Fruit fly (Drosophila melanogaster) whole organism, prepupa: ENCODE results near the gene Tep4.

Experiments used
- Blimp-1 ChIP-seq: fragments of 200-800 bp; sonication (Bioruptor generic); optimal IDR thresholded peaks from 3 replicates; lab custom pipeline; 2017; ENCODE audit warnings: missing biosample characterization, missing genetic modification characterization, mild to moderate bottlenecking, moderate library complexity, missing genetic modification reagents
- CG15336 ChIP-seq: fragments of 200-800 bp; sonication (Bioruptor generic); IDR thresholded peaks from 2 replicates; pipeline ENCODE4 v1.3.6; 2022; ENCODE audit warnings: missing biosample characterization, missing genetic modification characterization
- CG1621 ChIP-seq: fragments of 200-800 bp; sonication (Bioruptor generic); optimal IDR thresholded peaks from 3 replicates; lab custom pipeline; 2018; ENCODE audit warnings: missing biosample characterization, mild to moderate bottlenecking, missing genetic modification characterization
- CG31627 ChIP-seq: fragments of 200-800 bp; sonication (Bioruptor generic); optimal IDR thresholded peaks from 3 replicates; lab custom pipeline; 2016; ENCODE audit warnings: missing biosample characterization, missing genetic modification characterization
- CG34406 ChIP-seq: fragments of 200-800 bp; sonication (Bioruptor generic); optimal IDR thresholded peaks from 3 replicates; lab custom pipeline; 2016; ENCODE audit warnings: missing biosample characterization, missing genetic modification characterization
- CG3919 ChIP-seq: fragments of 200-800 bp; sonication (Bioruptor generic); optimal IDR thresholded peaks from 3 replicates; lab custom pipeline; 2016; ENCODE audit warnings: missing biosample characterization, missing genetic modification characterization
- CG6792 ChIP-seq: fragments of 200-800 bp; sonication (Bioruptor generic); optimal IDR thresholded peaks from 3 replicates; lab custom pipeline; 2016; ENCODE audit warnings: missing biosample characterization, missing genetic modification characterization
- CG6808 ChIP-seq: fragments of 200-800 bp; sonication (Bioruptor generic); optimal IDR thresholded peaks from 3 replicates; lab custom pipeline; 2017; ENCODE audit warnings: missing biosample characterization, missing genetic modification characterization, mild to moderate bottlenecking, moderate library complexity, missing genetic modification reagents
- CG6854 ChIP-seq: fragments of 200-800 bp; sonication (Bioruptor generic); optimal IDR thresholded peaks from 2 replicates; lab custom pipeline; 2017; ENCODE audit warnings: missing biosample characterization, mild to moderate bottlenecking, missing genetic modification characterization
- CG8119 ChIP-seq: fragments of 200-800 bp; sonication (Bioruptor generic); IDR thresholded peaks from 3 replicates; pipeline ENCODE4 v1.3.6; 2022; ENCODE audit warnings: missing biosample characterization, missing genetic modification characterization
- CG8319 ChIP-seq: fragments of 200-800 bp; sonication (Bioruptor generic); optimal IDR thresholded peaks from 3 replicates; lab custom pipeline; 2016; ENCODE audit warnings: missing biosample characterization, missing genetic modification characterization
- CG8632 ChIP-seq: fragments of 200-800 bp; sonication (Bioruptor generic); optimal IDR thresholded peaks from 3 replicates; lab custom pipeline; 2016; ENCODE audit warnings: missing biosample characterization, missing genetic modification characterization
- CG9139 ChIP-seq: fragments of 200-800 bp; sonication (Bioruptor generic); optimal IDR thresholded peaks from 3 replicates; lab custom pipeline; 2017; ENCODE audit warnings: missing biosample characterization, mild to moderate bottlenecking, missing genetic modification characterization
- Eip78C ChIP-seq: fragments of 200-800 bp; sonication (Bioruptor generic); peaks from one replicate; lab custom pipeline; 2016; ENCODE audit warnings: missing biosample characterization, missing genetic modification characterization
- Eip93F ChIP-seq: fragments of 200-800 bp; sonication (Bioruptor generic); optimal IDR thresholded peaks from 2 replicates; lab custom pipeline; 2016; ENCODE audit warnings: missing biosample characterization, mild to moderate bottlenecking, missing genetic modification characterization
- Ets96B ChIP-seq: fragments of 200-800 bp; optimal IDR thresholded peaks from 2 replicates; lab custom pipeline; 2019; ENCODE audit warnings: missing biosample characterization, mild to moderate bottlenecking, missing genetic modification characterization, moderate library complexity
- Gug ChIP-seq: fragments of 200-800 bp; sonication (Bioruptor generic); IDR thresholded peaks from 2 replicates; pipeline ENCODE4 v1.3.6; 2022; ENCODE audit warnings: missing biosample characterization, missing genetic modification characterization
- Hr38 ChIP-seq: sonication (Bioruptor generic); optimal IDR thresholded peaks from 2 replicates; lab custom pipeline; 2016; ENCODE audit warnings: missing biosample characterization, missing genetic modification characterization
- Hr39 ChIP-seq: fragments of 200-800 bp; sonication (Bioruptor generic); optimal IDR thresholded peaks from 2 replicates; lab custom pipeline; 2016; ENCODE audit warnings: missing biosample characterization, missing genetic modification characterization
- Hr4 ChIP-seq: fragments of 200-800 bp; sonication (Bioruptor generic); optimal IDR thresholded peaks from 3 replicates; lab custom pipeline; 2016; ENCODE audit warnings: missing biosample characterization, missing genetic modification characterization
- Lpt ChIP-seq: fragments of 200-800 bp; sonication (Bioruptor generic); optimal IDR thresholded peaks from 3 replicates; lab custom pipeline; 2016; ENCODE audit warnings: missing biosample characterization, missing genetic modification characterization
- Met ChIP-seq: fragments of 200-800 bp; sonication (Bioruptor generic); optimal IDR thresholded peaks from 3 replicates; lab custom pipeline; 2016; ENCODE audit warnings: missing biosample characterization, missing genetic modification characterization
- Smox ChIP-seq: fragments of 200-800 bp; sonication (Bioruptor generic); optimal IDR thresholded peaks from 3 replicates; lab custom pipeline; 2016; ENCODE audit warnings: missing biosample characterization, missing genetic modification characterization
- Sox102F ChIP-seq: fragments of 200-800 bp; sonication (Bioruptor generic); optimal IDR thresholded peaks from 2 replicates; lab custom pipeline; 2016; ENCODE audit warnings: missing biosample characterization, mild to moderate bottlenecking, missing genetic modification characterization
- Sox15 ChIP-seq: fragments of 200-800 bp; sonication (Bioruptor generic); optimal IDR thresholded peaks from 3 replicates; lab custom pipeline; 2016; ENCODE audit warnings: missing biosample characterization, missing genetic modification characterization
- achi ChIP-seq: fragments of 200-800 bp; sonication (Bioruptor generic); optimal IDR thresholded peaks from 3 replicates; lab custom pipeline; 2016; ENCODE audit warnings: missing biosample characterization, missing genetic modification characterization
- dsx ChIP-seq: fragments of 200-800 bp; optimal IDR thresholded peaks from 3 replicates; lab custom pipeline; 2019; ENCODE audit warnings: missing biosample characterization, mild to moderate bottlenecking, missing genetic modification characterization, moderate library complexity; ENCODE audit not compliant: poor library complexity, severe bottlenecking
- eg ChIP-seq: fragments of 200-800 bp; sonication (Bioruptor generic); IDR thresholded peaks from 3 replicates; pipeline ENCODE4 v1.3.6; 2022; ENCODE audit warnings: missing biosample characterization, missing genetic modification characterization
- esn ChIP-seq: fragments of 200-800 bp; sonication (Bioruptor generic); optimal IDR thresholded peaks from 2 replicates; lab custom pipeline; 2016; ENCODE audit warnings: missing biosample characterization, mild to moderate bottlenecking, missing genetic modification characterization, moderate library complexity
- fd59A ChIP-seq: fragments of 200-800 bp; sonication (Bioruptor generic); optimal IDR thresholded peaks from 2 replicates; lab custom pipeline; 2017; ENCODE audit warnings: missing biosample characterization, mild to moderate bottlenecking, missing genetic modification characterization, missing genetic modification reagents
- fd85E ChIP-seq: fragments of 200-800 bp; sonication (Bioruptor generic); optimal IDR thresholded peaks from 3 replicates; lab custom pipeline; 2016; ENCODE audit warnings: missing biosample characterization, missing genetic modification characterization
- lz ChIP-seq: fragments of 200-800 bp; sonication (Bioruptor generic); optimal IDR thresholded peaks from 3 replicates; lab custom pipeline; 2016; ENCODE audit warnings: missing biosample characterization, missing genetic modification characterization
- net ChIP-seq: fragments of 200-800 bp; sonication (Bioruptor generic); optimal IDR thresholded peaks from 3 replicates; lab custom pipeline; 2016; ENCODE audit warnings: missing biosample characterization, missing genetic modification characterization
- pdm3 ChIP-seq: fragments of 200-800 bp; sonication (Bioruptor generic); optimal IDR thresholded peaks from 3 replicates; lab custom pipeline; 2016; ENCODE audit warnings: missing biosample characterization, missing genetic modification characterization
- salr ChIP-seq, 2 experiments: fragments of 200-800 bp; sonication (Bioruptor generic); optimal IDR thresholded peaks; 3 replicates each; lab custom pipeline; 2016 to 2018; ENCODE audit warnings: missing biosample characterization in 2 of 2, missing genetic modification characterization in 2 of 2, mild to moderate bottlenecking in 1 of 2
- spab ChIP-seq: fragments of 200-800 bp; sonication (Bioruptor generic); optimal IDR thresholded peaks from 2 replicates; lab custom pipeline; 2017; ENCODE audit warnings: missing biosample characterization, mild to moderate bottlenecking, missing genetic modification characterization, missing genetic modification reagents
- svp ChIP-seq: fragments of 200-800 bp; sonication (Bioruptor generic); peaks from one replicate; lab custom pipeline; 2016; ENCODE audit warnings: missing biosample characterization, missing genetic modification characterization
- topi ChIP-seq: fragments of 200-800 bp; sonication (Bioruptor generic); optimal IDR thresholded peaks from 3 replicates; lab custom pipeline; 2016; ENCODE audit warnings: missing biosample characterization, missing genetic modification characterization

Tep4 gene

DNA sequence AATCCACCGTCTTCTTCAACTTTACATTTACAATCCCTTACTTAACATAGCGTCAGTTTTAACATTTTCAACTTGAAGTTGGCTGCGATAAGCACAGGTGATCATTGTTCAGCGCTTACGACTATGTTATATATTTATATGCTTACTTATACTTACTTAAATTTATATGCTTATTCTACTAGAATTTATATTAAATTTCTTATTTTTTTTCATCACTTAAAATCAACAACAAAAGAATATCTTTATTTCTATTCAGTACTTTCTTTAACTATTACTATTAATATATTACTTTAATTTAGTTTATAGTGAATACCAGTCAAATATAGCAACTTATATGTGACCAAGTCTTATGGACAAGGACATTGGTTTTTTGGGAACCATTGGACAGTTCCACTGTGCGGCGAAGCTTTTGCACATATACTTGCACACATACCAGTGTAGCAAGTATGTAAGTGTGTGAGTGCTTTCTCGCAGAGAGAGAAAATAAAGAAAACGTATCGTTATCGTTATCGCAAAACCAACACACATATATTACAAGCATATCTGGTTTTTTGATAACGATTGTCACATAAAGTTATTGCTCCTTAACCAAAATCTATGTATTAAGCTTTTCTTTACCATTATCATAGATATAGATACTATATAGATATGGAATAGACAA, 31.0 kb upstream of the Tep4 start, which contains the start of gene Hasp (continued):
- TF ChIP-seq Lpt (GFP tag; lab: Kevin White, UChicago): no peak
- no peak for TF ChIP-seq CG8632 (GFP tag; lab: Kevin White, UChicago)
- no peak for TF ChIP-seq Sox15
- no peak for TF ChIP-seq CG8319 (GFP tag; lab: Kevin White, UChicago)
- TF ChIP-seq Sox102F (GFP tag; lab: Kevin White, UChicago): peak; percentile 30
- 0 out of 3 replicates have a peak, but pooled peaks have one; percentile 32 for TF ChIP-seq eg
- TF ChIP-seq Eip78C (GFP tag; lab: Kevin White, UChicago): no peak
- TF ChIP-seq svp: peak; percentile 42
- peak; percentile 17 for TF ChIP-seq pdm3 (GFP tag; lab: Kevin White, UChicago)

DNA sequence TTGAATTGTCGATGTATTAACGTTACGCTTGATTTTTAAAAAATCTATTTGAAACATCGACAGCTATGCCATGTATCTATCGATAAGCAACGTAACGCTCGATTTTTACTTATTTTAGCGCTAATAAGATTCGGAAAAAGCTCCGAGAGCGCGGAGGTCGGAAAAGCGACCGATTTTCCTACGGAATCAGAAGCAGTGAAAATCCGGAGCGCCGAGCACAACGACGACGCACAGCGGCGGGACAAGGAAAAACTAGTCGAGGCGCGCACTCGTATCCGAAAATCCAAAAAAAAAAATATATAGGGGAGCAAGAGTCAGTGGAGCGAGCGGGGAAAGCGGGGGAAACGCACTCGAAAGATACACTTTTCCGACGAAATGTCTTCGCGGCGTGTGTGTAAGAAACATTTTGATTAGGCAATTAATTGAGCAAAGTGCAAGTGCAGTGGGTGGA, 29.6 kb upstream of the Tep4 start, which contains the start of gene CG10132:
Gene CG10132, plus strand, starts transcription at position 189 of the 451 bp plus-strand sequence.
- TF ChIP-seq Sox102F (GFP tag; lab: Kevin White, UChicago) (no peak), svp (no peak), Hr39 (GFP tag; lab: Kevin White, UChicago) (no peak), Lpt (GFP tag; lab: Kevin White, UChicago) (peak; percentile 7)
- TF ChIP-seq, all 60 proteins: peak for 1

- TF ChIP-seq spab (no peak), fd59A (GFP tag; lab: Kevin White, UChicago) (no peak), dsx (no peak), eg (0 out of 3 replicates have a peak, but pooled peaks have one; percentile 15), Hr38 (GFP tag; lab: Kevin White, UChicago) (no peak), CG8119 (no peak), CG31627 (GFP tag; lab: Kevin White, UChicago) (no peak)
- TF ChIP-seq, all 60 proteins: peak for 1
These were observed 28.7 kb upstream of the Tep4 start for dm6 chr2L:19519611-19520010.

dm6 chr2L:19526316-19526715, 22.0 kb upstream of the Tep4 start, which contains the start of the genes Dpm1 and CG10137:
TSS of gene Dpm1 (minus strand) at chr2L:19526368.
TSS of gene CG10137 (plus strand) at chr2L:19526686.
- TF ChIP-seq achi (GFP tag; lab: Kevin White, UChicago) (no peak), Eip78C (GFP tag; lab: Kevin White, UChicago) (peak; percentile 40), esn (GFP tag; lab: Kevin White, UChicago) (peak; percentile 15)

DNA sequence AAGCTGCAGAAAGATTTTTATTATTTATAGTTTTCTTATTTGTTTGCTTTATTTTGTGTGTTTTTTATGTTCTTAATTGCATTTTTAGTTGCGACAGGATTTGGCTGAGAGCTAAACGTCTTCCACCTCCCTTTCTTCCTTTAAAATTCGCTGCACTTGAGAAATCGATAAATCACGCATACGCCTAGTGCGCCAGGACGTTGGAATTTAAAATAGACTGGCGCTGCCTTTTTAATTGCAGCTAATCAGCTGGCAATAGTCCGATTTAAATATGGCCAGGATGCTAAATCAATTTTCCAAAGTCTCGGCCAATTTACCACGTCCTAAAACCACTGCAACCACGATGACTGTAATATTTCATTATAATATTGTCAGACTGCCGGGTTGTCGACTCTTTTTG, 21.5 kb upstream of the Tep4 start:
- TF ChIP-seq Gug (GFP tag; lab: Robert Waterston, UW) (no peak), Eip78C (GFP tag; lab: Kevin White, UChicago) (peak; percentile 38)
- TF ChIP-seq, all 60 proteins: peak for 1

DNA sequence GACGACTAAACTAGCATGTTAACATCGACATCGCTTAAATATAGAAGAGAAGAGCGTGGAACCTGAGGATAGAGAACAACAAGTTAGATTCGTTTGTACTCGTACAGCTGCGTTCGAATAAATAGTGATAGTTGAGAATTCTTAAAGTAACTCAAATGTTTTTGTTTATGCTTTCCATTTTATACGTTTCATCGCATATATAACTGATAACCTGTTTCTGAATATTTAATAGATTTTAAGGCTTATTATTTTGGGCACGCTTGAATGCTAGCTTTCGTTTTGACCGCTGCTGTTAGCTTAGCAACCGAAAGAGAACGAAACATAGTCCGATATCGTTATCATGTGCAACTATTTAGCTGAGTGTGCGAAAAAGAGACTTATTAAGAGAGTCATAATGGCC, 20.0 kb upstream of the Tep4 start:
- TF ChIP-seq CG6808 (GFP tag; lab: Kevin White, UChicago): peak; percentile 92
- no peak for TF ChIP-seq svp
- peak; percentile 91 for TF ChIP-seq CG6792 (GFP tag; lab: Kevin White, UChicago)
- TF ChIP-seq CG3919 (GFP tag; lab: Kevin White, UChicago): peak; percentile 97
- TF ChIP-seq achi (GFP tag; lab: Kevin White, UChicago): peak; percentile 97
- peak; percentile 54 for TF ChIP-seq Sox102F (GFP tag; lab: Kevin White, UChicago)
- TF ChIP-seq Met: peak; percentile 66
- TF ChIP-seq spab: peak; percentile 92
- peak; percentile 99 for TF ChIP-seq Hr4 (GFP tag; lab: Kevin White, UChicago)
- TF ChIP-seq Smox (GFP tag; lab: Kevin White, UChicago): peak; percentile 53
- peak; percentile 86 for TF ChIP-seq CG34406 (GFP tag; lab: Kevin White, UChicago)
- TF ChIP-seq Eip93F (GFP tag; lab: Kevin White, UChicago): peak; percentile 61
- peak; percentile 71 for TF ChIP-seq topi (GFP tag; lab: Kevin White, UChicago)
- TF ChIP-seq CG31627 (GFP tag; lab: Kevin White, UChicago): peak; percentile 64
- TF ChIP-seq CG8319 (GFP tag; lab: Kevin White, UChicago): peak; percentile 85
- peak; percentile 93 for TF ChIP-seq CG9139 (GFP tag; lab: Kevin White, UChicago)
- peak; percentile 96 for TF ChIP-seq fd59A (GFP tag; lab: Kevin White, UChicago)
- peak; percentile 97 for TF ChIP-seq net (GFP tag; lab: Kevin White, UChicago)
- peak; percentile 97 for TF ChIP-seq pdm3 (GFP tag; lab: Kevin White, UChicago)
- TF ChIP-seq salr (GFP tag; optimal IDR thresholded peaks at IDR 0.05; lab: Kevin White, UChicago): peak; percentile 89 to 97
- TF ChIP-seq Gug (GFP tag; lab: Robert Waterston, UW): peak; percentile 99
- TF ChIP-seq CG6854: no peak
- peak; percentile 93 for TF ChIP-seq CG1621 (tag; lab: Kevin White, UChicago)
- peak; percentile 77 for TF ChIP-seq lz (GFP tag; lab: Kevin White, UChicago)
- peak; percentile 100 for TF ChIP-seq CG15336 (GFP tag; lab: Robert Waterston, UW)
- TF ChIP-seq CG8632 (GFP tag; lab: Kevin White, UChicago): peak; percentile 90
- TF ChIP-seq fd85E (GFP tag; lab: Kevin White, UChicago): peak; percentile 67
- peak; percentile 98 for TF ChIP-seq Ets96B (tag; lab: Kevin White, UChicago)
- TF ChIP-seq Hr39 (GFP tag; lab: Kevin White, UChicago): peak; percentile 69
- TF ChIP-seq Blimp-1 (GFP tag; lab: Kevin White, UChicago): no peak
